Fruit fly (Drosophila melanogaster) whole organism, embryonic: ENCODE measurements around the gene car.

Source experiments
- Abd-B ChIP-seq: fragments of 200-800 bp; sonication (Bioruptor generic); optimal IDR thresholded peaks from 2 replicates; lab custom pipeline; 2018; ENCODE audit warnings: missing biosample characterization, mild to moderate bottlenecking, missing genetic modification characterization, moderate library complexity
- B-H2 ChIP-seq: fragments of 200-800 bp; sonication (Bioruptor generic); optimal IDR thresholded peaks from 2 replicates; lab custom pipeline; 2018; ENCODE audit warnings: missing biosample characterization, mild to moderate bottlenecking, missing genetic modification characterization
- Blimp-1 ChIP-seq: fragments of 200-800 bp; sonication (Bioruptor generic); optimal IDR thresholded peaks from 3 replicates; lab custom pipeline; 2018; ENCODE audit warnings: missing biosample characterization, missing genetic modification characterization, mild to moderate bottlenecking, moderate library complexity, missing genetic modification reagents
- Bteb2 ChIP-seq: fragments of 200-800 bp; sonication (Bioruptor generic); optimal IDR thresholded peaks from 2 replicates; lab custom pipeline; 2016; ENCODE audit warnings: missing biosample characterization, missing genetic modification characterization
- CG12071 ChIP-seq: fragments of 200-800 bp; sonication (Bioruptor generic); optimal IDR thresholded peaks from 3 replicates; lab custom pipeline; 2018; ENCODE audit warnings: missing biosample characterization, mild to moderate bottlenecking, missing genetic modification characterization
- CG14050 ChIP-seq: fragments of 200-800 bp; sonication (Bioruptor generic); IDR thresholded peaks from 3 replicates; pipeline ENCODE4 v1.3.6; 2022; ENCODE audit warnings: missing biosample characterization, missing genetic modification characterization
- CG14965 ChIP-seq: fragments of 200-800 bp; sonication (Bioruptor generic); optimal IDR thresholded peaks from 2 replicates; lab custom pipeline; 2016; ENCODE audit warnings: missing biosample characterization, missing genetic modification characterization, borderline replicate concordance
- CG16779 ChIP-seq: fragments of 200-800 bp; sonication (Bioruptor generic); IDR thresholded peaks from 2 replicates; pipeline ENCODE4 v1.3.6; 2022; ENCODE audit warnings: missing biosample characterization, missing genetic modification characterization
- CG17568 ChIP-seq: fragments of 200-800 bp; sonication (Bioruptor generic); optimal IDR thresholded peaks from 2 replicates; lab custom pipeline; 2018; ENCODE audit warnings: missing biosample characterization, mild to moderate bottlenecking, missing genetic modification characterization, moderate library complexity
- CG6254 ChIP-seq: fragments of 200-800 bp; sonication (Bioruptor generic); optimal IDR thresholded peaks from 3 replicates; lab custom pipeline; 2017; ENCODE audit warnings: mild to moderate bottlenecking, missing biosample characterization, missing genetic modification reagents, missing genetic modification characterization
- CG6791 ChIP-seq: fragments of 200-800 bp; sonication (Bioruptor generic); IDR thresholded peaks from 3 replicates; pipeline ENCODE4 v1.3.6; 2022; ENCODE audit warnings: missing biosample characterization, missing genetic modification characterization; ENCODE audit not compliant: partially characterized antibody
- CG7745 ChIP-seq: fragments of 200-800 bp; sonication (Bioruptor generic); optimal IDR thresholded peaks from 2 replicates; lab custom pipeline; 2018; ENCODE audit warnings: missing biosample characterization, mild to moderate bottlenecking, missing genetic modification characterization, moderate library complexity
- CG8388 ChIP-seq: fragments of 200-800 bp; sonication (Bioruptor generic); optimal IDR thresholded peaks from 2 replicates; lab custom pipeline; 2019; ENCODE audit warnings: missing biosample characterization, mild to moderate bottlenecking, missing genetic modification characterization, moderate library complexity
- CG9609 ChIP-seq: fragments of 200-800 bp; sonication (Bioruptor generic); optimal IDR thresholded peaks from 3 replicates; lab custom pipeline; 2016; ENCODE audit warnings: missing biosample characterization, missing genetic modification characterization
- CG9932 ChIP-seq: fragments of 200-800 bp; sonication (Bioruptor generic); IDR thresholded peaks from 2 replicates; pipeline ENCODE4 v1.3.6; 2022; ENCODE audit warnings: missing biosample characterization, missing genetic modification characterization
- Doc2 ChIP-seq: fragments of 200-800 bp; sonication (Bioruptor generic); IDR thresholded peaks from 2 replicates; pipeline ENCODE4 v1.3.6; 2022; ENCODE audit warnings: missing biosample characterization, missing genetic modification characterization
- GATAe ChIP-seq: fragments of 200-800 bp; sonication (Bioruptor generic); conservative IDR thresholded peaks from 2 replicates; pipeline ENCODE4 v1.3.6; 2022; ENCODE audit warnings: missing biosample characterization, missing genetic modification characterization
- H2.0 ChIP-seq: fragments of 200-800 bp; sonication (Bioruptor generic); IDR thresholded peaks from 2 replicates; pipeline ENCODE4 v1.3.6; 2022; ENCODE audit warnings: missing biosample characterization, missing genetic modification characterization
- HLH3B ChIP-seq: fragments of 200-800 bp; sonication (Bioruptor generic); IDR thresholded peaks from 2 replicates; pipeline ENCODE4 v1.3.6; 2022; ENCODE audit warnings: missing biosample characterization, missing genetic modification characterization
- HLH4C ChIP-seq: fragments of 200-800 bp; sonication (Bioruptor generic); IDR thresholded peaks from 3 replicates; pipeline ENCODE4 v1.3.6; 2022; ENCODE audit warnings: missing biosample characterization, missing genetic modification characterization; ENCODE audit not compliant: partially characterized antibody
- Hey ChIP-seq: fragments of 200-800 bp; sonication (Bioruptor generic); optimal IDR thresholded peaks from 3 replicates; lab custom pipeline; 2018; ENCODE audit warnings: missing biosample characterization, mild to moderate bottlenecking, missing genetic modification characterization
- Hr39 ChIP-seq: fragments of >200 bp; optimal IDR thresholded peaks from 2 replicates; lab custom pipeline; 2017
- NFAT ChIP-seq: fragments of 200-800 bp; sonication (Bioruptor generic); IDR thresholded peaks from 2 replicates; pipeline ENCODE4 v1.3.6; 2022; ENCODE audit warnings: missing biosample characterization, missing genetic modification characterization
- Nf-YB ChIP-seq: fragments of 200-800 bp; sonication (Bioruptor generic); optimal IDR thresholded peaks from 3 replicates; lab custom pipeline; 2019; ENCODE audit warnings: missing biosample characterization, mild to moderate bottlenecking, missing genetic modification characterization, moderate library complexity
- Ptx1 ChIP-seq: fragments of 200-800 bp; sonication (Bioruptor generic); IDR thresholded peaks from 2 replicates; pipeline ENCODE4 v1.3.6; 2022; ENCODE audit warnings: missing biosample characterization, missing genetic modification characterization
- Sin3A ChIP-seq: fragments of >200 bp; optimal IDR thresholded peaks from 2 replicates; lab custom pipeline; 2018
- Sox100B ChIP-seq: fragments of 200-800 bp; sonication (Bioruptor generic); optimal IDR thresholded peaks from 3 replicates; lab custom pipeline; 2018; ENCODE audit warnings: missing biosample characterization, mild to moderate bottlenecking, missing genetic modification characterization
- abd-A ChIP-seq: fragments of 200-800 bp; sonication (Bioruptor generic); optimal IDR thresholded peaks from 3 replicates; lab custom pipeline; 2019; ENCODE audit warnings: missing biosample characterization, mild to moderate bottlenecking, missing genetic modification characterization, moderate library complexity
- aop ChIP-seq: fragments of 200-800 bp; sonication (Bioruptor generic); IDR thresholded peaks from 2 replicates; pipeline ENCODE4 v1.3.6; 2022; ENCODE audit warnings: missing biosample characterization, missing genetic modification characterization
- ash1 ChIP-seq: fragments of 200-800 bp; sonication (Bioruptor generic); optimal IDR thresholded peaks from 2 replicates; lab custom pipeline; 2018; ENCODE audit warnings: missing biosample characterization, mild to moderate bottlenecking, missing genetic modification characterization
- bigmax ChIP-seq: fragments of 200-800 bp; sonication (Bioruptor generic); optimal IDR thresholded peaks from 2 replicates; lab custom pipeline; 2018; ENCODE audit warnings: missing biosample characterization, mild to moderate bottlenecking, missing genetic modification characterization
- bowl ChIP-seq: fragments of 200-800 bp; sonication (Bioruptor generic); IDR thresholded peaks from 2 replicates; pipeline ENCODE4 v1.3.6; 2022; ENCODE audit warnings: missing biosample characterization, missing genetic modification characterization
- bsh ChIP-seq, 2 experiments: fragments of 200-800 bp; sonication (Bioruptor generic); optimal IDR thresholded peaks; 2 replicates each; lab custom pipeline; 2017 to 2018; ENCODE audit warnings: mild to moderate bottlenecking in 2 of 2, missing biosample characterization in 2 of 2, missing genetic modification characterization in 2 of 2, moderate library complexity in 1 of 2
- cas ChIP-seq: fragments of 200-800 bp; sonication (Bioruptor generic); IDR thresholded peaks from 2 replicates; pipeline ENCODE4 v1.3.6; 2022; ENCODE audit warnings: missing biosample characterization, missing genetic modification characterization
- dysf ChIP-seq: fragments of 200-800 bp; sonication (Bioruptor generic); IDR thresholded peaks from 3 replicates; pipeline ENCODE4 v1.3.6; 2022; ENCODE audit warnings: missing biosample characterization, missing genetic modification characterization
- ems ChIP-seq: fragments of 200-800 bp; sonication (Bioruptor generic); optimal IDR thresholded peaks from 3 replicates; lab custom pipeline; 2016; ENCODE audit warnings: missing biosample characterization, missing genetic modification characterization
- ftz-f1 ChIP-seq: fragments of 200-800 bp; sonication (Bioruptor generic); optimal IDR thresholded peaks from 2 replicates; lab custom pipeline; 2016; ENCODE audit warnings: missing biosample characterization, missing genetic modification characterization
- gce ChIP-seq: fragments of 200-800 bp; sonication (Bioruptor generic); IDR thresholded peaks from 3 replicates; pipeline ENCODE4 v1.3.6; 2022; ENCODE audit warnings: missing biosample characterization, missing genetic modification characterization
- hb ChIP-seq: fragments of 200-800 bp; sonication (Bioruptor generic); IDR thresholded peaks from 3 replicates; pipeline ENCODE4 v1.3.6; 2022; ENCODE audit warnings: missing biosample characterization, missing genetic modification characterization; ENCODE audit not compliant: partially characterized antibody
- nerfin-1 ChIP-seq: fragments of 200-800 bp; sonication (Bioruptor generic); optimal IDR thresholded peaks from 3 replicates; lab custom pipeline; 2019; ENCODE audit warnings: missing biosample characterization, mild to moderate bottlenecking, missing genetic modification characterization, moderate library complexity
- run ChIP-seq: fragments of 200-800 bp; sonication (Bioruptor generic); optimal IDR thresholded peaks from 3 replicates; lab custom pipeline; 2018; ENCODE audit warnings: missing biosample characterization, mild to moderate bottlenecking, missing genetic modification characterization
- scrt ChIP-seq: fragments of 200-800 bp; sonication (Bioruptor generic); optimal IDR thresholded peaks from 2 replicates; lab custom pipeline; 2018; ENCODE audit warnings: missing biosample characterization, mild to moderate bottlenecking, missing genetic modification characterization, moderate library complexity
- sens ChIP-seq: fragments of 200-800 bp; sonication (Bioruptor generic); peaks from one replicate; lab custom pipeline; 2016; ENCODE audit warnings: missing biosample characterization, missing genetic modification characterization
- sens-2 ChIP-seq: fragments of 200-800 bp; sonication (Bioruptor generic); IDR thresholded peaks from 2 replicates; pipeline ENCODE4 v1.3.6; 2022; ENCODE audit warnings: missing biosample characterization, missing genetic modification characterization
- sima ChIP-seq: fragments of 200-800 bp; sonication (Bioruptor generic); optimal IDR thresholded peaks from 2 replicates; lab custom pipeline; 2016; ENCODE audit warnings: missing biosample characterization, missing genetic modification characterization
- sna ChIP-seq: fragments of 200-800 bp; sonication (Bioruptor generic); IDR thresholded peaks from 2 replicates; pipeline ENCODE4 v1.3.6; 2022; ENCODE audit warnings: missing biosample characterization, missing genetic modification characterization; ENCODE audit not compliant: partially characterized antibody
- tap ChIP-seq: fragments of 200-800 bp; optimal IDR thresholded peaks from 3 replicates; lab custom pipeline; 2019; ENCODE audit warnings: missing biosample characterization, mild to moderate bottlenecking, missing genetic modification characterization, moderate library complexity
- tio ChIP-seq: fragments of 200-800 bp; sonication (Bioruptor generic); optimal IDR thresholded peaks from 2 replicates; lab custom pipeline; 2017; ENCODE audit warnings: missing biosample characterization, missing genetic modification characterization, inconsistent platforms
- tna ChIP-seq: fragments of 200-800 bp; sonication (Bioruptor generic); IDR thresholded peaks from 2 replicates; pipeline ENCODE4 v1.3.6; 2022; ENCODE audit warnings: missing biosample characterization, missing genetic modification characterization; ENCODE audit not compliant: partially characterized antibody
- ttk ChIP-seq: fragments of 200-800 bp; sonication (Bioruptor generic); IDR thresholded peaks from 2 replicates; pipeline ENCODE4 v2.1.2; 2022; ENCODE audit warnings: missing biosample characterization, missing genetic modification characterization
- tx ChIP-seq: fragments of 200-800 bp; sonication (Bioruptor generic); optimal IDR thresholded peaks from 2 replicates; lab custom pipeline; 2016; ENCODE audit warnings: missing biosample characterization, missing genetic modification characterization

The car gene

dm6 chrX:19579648-19580301 is 14.0 kb downstream of the car start, which contains the start of gene Tao (continued):
- TF ChIP-seq sima (GFP tag; lab: Kevin White, UChicago) (no peak), tio (GFP tag; lab: Kevin White, UChicago) (no peak), bowl (GFP tag; lab: Robert Waterston, UW) (no peak), nerfin-1 (tag; lab: Kevin White, UChicago) (no peak), CG9609 (no peak), dysf (GFP tag; lab: Robert Waterston, UW) (no peak), Nf-YB (no peak), abd-A (tag; lab: Kevin White, UChicago) (no peak), run (tag; lab: Kevin White, UChicago) (no peak), CG14050 (GFP tag; lab: Robert Waterston, UW) (no peak), tna (peak; percentile 52; the same call in 1 of the 2 replicates), Blimp-1 (no peak), scrt (GFP tag; lab: Kevin White, UChicago) (no peak), CG12071 (GFP tag; lab: Kevin White, UChicago) (no peak), aop (GFP tag; lab: Robert Waterston, UW) (no peak), Doc2 (GFP tag; lab: Robert Waterston, UW) (no peak), CG17568 (GFP tag; lab: Kevin White, UChicago) (no peak), bsh (GFP tag; optimal IDR thresholded peaks at IDR 0.05; lab: Kevin White, UChicago) (no peak), HLH3B (GFP tag; lab: Robert Waterston, UW) (no peak), CG6254 (GFP tag; lab: Kevin White, UChicago) (no peak), ash1 (GFP tag; lab: Kevin White, UChicago) (no peak), sna (GFP tag; lab: Robert Waterston, UW) (peak; percentile 88), hb (peak; percentile 86), Sox100B (GFP tag; lab: Kevin White, UChicago) (no peak), ttk (GFP tag; lab: Robert Waterston, UW) (no peak), CG9932 (GFP tag; lab: Robert Waterston, UW) (no peak), tx (GFP tag; lab: Kevin White, UChicago) (no peak), CG8388 (GFP tag; lab: Kevin White, UChicago) (no peak), GATAe (no peak), Hr39 (lab: Kevin White, UChicago) (no peak), tap (tag; lab: Kevin White, UChicago) (no peak), CG7745 (tag; lab: Kevin White, UChicago) (no peak), Bteb2 (GFP tag; lab: Kevin White, UChicago) (no peak), bigmax (GFP tag; lab: Kevin White, UChicago) (no peak), HLH4C (GFP tag; lab: Robert Waterston, UW) (peak; percentile 83), ftz-f1 (GFP tag; lab: Kevin White, UChicago) (no peak), Ptx1 (GFP tag; lab: Robert Waterston, UW) (no peak), ems (GFP tag; lab: Kevin White, UChicago) (no peak), gce (GFP tag; lab: Robert Waterston, UW) (no peak), B-H2 (no peak), CG6791 (GFP tag; lab: Robert Waterston, UW) (peak; percentile 80), cas (GFP tag; lab: Robert Waterston, UW) (no peak), H2.0 (no peak), sens (GFP tag; lab: Kevin White, UChicago) (peak; percentile 66), NFAT (no peak), CG16779 (GFP tag; lab: Robert Waterston, UW) (no peak), Abd-B (GFP tag; lab: Kevin White, UChicago) (peak; percentile 13), CG14965 (no peak), Hey (tag; lab: Kevin White, UChicago) (no peak), Sin3A (lab: Kevin White, UChicago) (peak; percentile 70), sens-2 (GFP tag; lab: Robert Waterston, UW) (no peak)
